Fruit fly (Drosophila melanogaster): ENCODE data around the gene CG9396.

CG9396 gene

dm6 chr3R:9555334-9555974 is 16.0 kb downstream of the CG9396 start, which contains the start of the genes CG9386 and BckdhA (continued):
- no peak for TF ChIP-seq CG15479 (GFP tag; optimal IDR thresholded peaks at IDR 0.05)
- TF ChIP-seq Nf-YC (tag; optimal IDR thresholded peaks at IDR 0.05): peak; percentile 62
- TF ChIP-seq Dfd (GFP tag; optimal IDR thresholded peaks at IDR 0.05): no peak
- no peak for TF ChIP-seq salm (tag; optimal IDR thresholded peaks at IDR 0.05)
- peak; percentile 66 for TF ChIP-seq CG14710 (tag; optimal IDR thresholded peaks at IDR 0.05)
- TF ChIP-seq CG8478 (optimal IDR thresholded peaks at IDR 0.05): no peak
- TF ChIP-seq Pdp1 (GFP tag; optimal IDR thresholded peaks at IDR 0.05): peak; percentile 54 to 99
- TF ChIP-seq Fer1 (GFP tag; optimal IDR thresholded peaks at IDR 0.05): peak; percentile 42
- TF ChIP-seq CG6683 (GFP tag; optimal IDR thresholded peaks at IDR 0.05): no peak
- TF ChIP-seq kah (GFP tag; optimal IDR thresholded peaks at IDR 0.05): peak; percentile 72
- TF ChIP-seq fu2 (GFP tag; optimal IDR thresholded peaks at IDR 0.05): peak; percentile 46
- TF ChIP-seq CG12236 (GFP tag; optimal IDR thresholded peaks at IDR 0.05): no peak
- peak; percentile 13 for TF ChIP-seq Atf-2 (GFP tag; optimal IDR thresholded peaks at IDR 0.05)
- peak; percentile 32 for TF ChIP-seq Hmx (GFP tag; optimal IDR thresholded peaks at IDR 0.05)
- peak; percentile 54 for TF ChIP-seq CG8924 (tag; optimal IDR thresholded peaks at IDR 0.05)
- TF ChIP-seq CG9609 (GFP tag; optimal IDR thresholded peaks at IDR 0.05): peak; percentile 65
- TF ChIP-seq cwo (GFP tag; optimal IDR thresholded peaks at IDR 0.05): peak; percentile 54
- TF ChIP-seq CG3838 (GFP tag; optimal IDR thresholded peaks at IDR 0.05): no peak
- TF ChIP-seq Lpt (GFP tag; optimal IDR thresholded peaks at IDR 0.05): no peak
- peak; percentile 93 for TF ChIP-seq CG17385 (GFP tag; optimal IDR thresholded peaks at IDR 0.05)
- no peak for TF ChIP-seq CG11560 (tag; IDR thresholded peaks at IDR 0.05)
- no peak for TF ChIP-seq Trl (optimal IDR thresholded peaks at IDR 0.05)
- TF ChIP-seq Trl (GFP tag; optimal IDR thresholded peaks at IDR 0.05): peak; percentile 52
- TF ChIP-seq ro (GFP tag; IDR thresholded peaks at IDR 0.05): no peak
- TF ChIP-seq zfh1 (GFP tag; IDR thresholded peaks at IDR 0.05): no peak
- no peak for TF ChIP-seq D (optimal IDR thresholded peaks at IDR 0.05)
- TF ChIP-seq D (GFP tag; optimal IDR thresholded peaks at IDR 0.05): no peak
- peak; percentile 40 for TF ChIP-seq Mad (GFP tag; optimal IDR thresholded peaks at IDR 0.05)
- peak; percentile 67 for TF ChIP-seq Meics (GFP tag; optimal IDR thresholded peaks at IDR 0.05)
- 0 out of 3 replicates have a peak, but pooled peaks have one; percentile 32 for TF ChIP-seq dysf (GFP tag; IDR thresholded peaks at IDR 0.05)
- peak; percentile 42 for TF ChIP-seq shn (GFP tag; optimal IDR thresholded peaks at IDR 0.05)
- no peak for TF ChIP-seq Neu2 (GFP tag; optimal IDR thresholded peaks at IDR 0.05; ENCODE audit: borderline replicate concordance)
- TF ChIP-seq CG10147 (GFP tag; optimal IDR thresholded peaks at IDR 0.05): peak; percentile 42
- no peak for TF ChIP-seq schlank (tag; optimal IDR thresholded peaks at IDR 0.05)
- TF ChIP-seq bab2 (GFP tag; optimal IDR thresholded peaks at IDR 0.05): peak; percentile 65
- peak; percentile 69 for TF ChIP-seq Xbp1 (GFP tag; optimal IDR thresholded peaks at IDR 0.05)
- TF ChIP-seq CG6272 (GFP tag; IDR thresholded peaks at IDR 0.05): peak; percentile 37; the same call in 1 of the 2 replicates
- peak; percentile 68 for TF ChIP-seq CG9727 (GFP tag; optimal IDR thresholded peaks at IDR 0.05)
- no peak for TF ChIP-seq Hand (GFP tag; optimal IDR thresholded peaks at IDR 0.05)
- peak; percentile 66 for TF ChIP-seq nmo (GFP tag; optimal IDR thresholded peaks at IDR 0.05)
- no peak for TF ChIP-seq Usf (GFP tag; optimal IDR thresholded peaks at IDR 0.05)
- no peak for TF ChIP-seq CG17328 (GFP tag; IDR thresholded peaks at IDR 0.05)
- no peak for TF ChIP-seq CrebB (tag; optimal IDR thresholded peaks at IDR 0.05)
- TF ChIP-seq CG1603 (tag; optimal IDR thresholded peaks at IDR 0.05): no peak
- peak; percentile 60 for TF ChIP-seq phol (tag; optimal IDR thresholded peaks at IDR 0.05)
- no peak for TF ChIP-seq pfk (GFP tag; optimal IDR thresholded peaks at IDR 0.05)
- TF ChIP-seq CG8359 (GFP tag; optimal IDR thresholded peaks at IDR 0.05; ENCODE audit: borderline replicate concordance): no peak
- TF ChIP-seq Dref (GFP tag; IDR thresholded peaks at IDR 0.05): peak; percentile 70
- TF ChIP-seq run (tag; optimal IDR thresholded peaks at IDR 0.05): no peak
- TF ChIP-seq CG10274 (GFP tag; optimal IDR thresholded peaks at IDR 0.05): no peak
- no peak for TF ChIP-seq sr (GFP tag; IDR thresholded peaks at IDR 0.05)

Measured in whole organism, embryonic.